Worm (Caenorhabditis elegans) whole organism, L1 larva: ENCODE measurements around the gene W04E12.3.

Source experiments
- C04F5.9 ChIP-seq: sonication (generic microtip); optimal IDR thresholded peaks from 2 replicates; lab custom pipeline; 2016; ENCODE audit warnings: missing genetic modification characterization, missing compliant biosample characterization
- C34B4.2 ChIP-seq: sonication (generic microtip); optimal IDR thresholded peaks from 2 replicates; lab custom pipeline; 2017; ENCODE audit warnings: mild to moderate bottlenecking, missing genetic modification characterization, missing compliant biosample characterization
- Y116A8C.19 ChIP-seq: sonication (generic microtip); optimal IDR thresholded peaks from 2 replicates; lab custom pipeline; 2016; ENCODE audit warnings: missing compliant biosample characterization, missing genetic modification characterization, borderline replicate concordance
- aha-1 ChIP-seq: fragments of 150-350 bp; optimal IDR thresholded peaks from 2 replicates; lab custom pipeline; 2014; ENCODE audit warnings: missing biosample characterization, missing genetic modification characterization
- aly-2 ChIP-seq: fragments of 150-350 bp; optimal IDR thresholded peaks from 2 replicates; lab custom pipeline; 2014; ENCODE audit warnings: missing biosample characterization, missing genetic modification characterization
- ama-1 ChIP-seq: fragments of 150-350 bp; optimal IDR thresholded peaks from 2 replicates; lab custom pipeline; 2014
- ceh-63 ChIP-seq: fragments of 200-800 bp; sonication (Bioruptor generic); optimal IDR thresholded peaks from 2 replicates; lab custom pipeline; 2018; ENCODE audit warnings: mild to moderate bottlenecking, missing genetic modification characterization, missing compliant biosample characterization
- ceh-82 ChIP-seq, 3 experiments: fragments of 150-350 bp in 1 of 3; sonication (generic microtip) in 2 of 3; optimal IDR thresholded peaks; 2 replicates each; lab custom pipeline; 2014 to 2017; ENCODE audit warnings: missing biosample characterization in 3 of 3, missing genetic modification characterization in 3 of 3
- ceh-90 ChIP-seq: sonication (generic microtip); optimal IDR thresholded peaks from 2 replicates; lab custom pipeline; 2016; ENCODE audit warnings: missing genetic modification characterization, missing compliant biosample characterization
- ces-1 ChIP-seq: fragments of 150-350 bp; optimal IDR thresholded peaks from 2 replicates; lab custom pipeline; 2014; ENCODE audit warnings: missing biosample characterization, missing genetic modification reagents, missing genetic modification characterization
- dpl-1 ChIP-seq, 3 experiments: fragments of 150-350 bp in 2 of 3; sonication (generic microtip) in 1 of 3; optimal IDR thresholded peaks; 2 replicates each; lab custom pipeline; 2014 to 2017; ENCODE audit warnings: missing biosample characterization in 3 of 3, missing genetic modification characterization in 3 of 3, missing genetic modification reagents in 3 of 3
- dsc-1 ChIP-seq: sonication (generic microtip); optimal IDR thresholded peaks from 2 replicates; lab custom pipeline; 2016; ENCODE audit warnings: mild to moderate bottlenecking, missing genetic modification characterization, missing compliant biosample characterization
- efl-1 ChIP-seq, 4 experiments: fragments of 150-350 bp; optimal IDR thresholded peaks in 3 of 4; peaks in 1 of 4; 1 replicate in 1 of 4; 2 replicates in 3 of 4; lab custom pipeline; 2014; ENCODE audit warnings: missing biosample characterization in 2 of 4, missing genetic modification characterization in 2 of 4, missing genetic modification reagents in 2 of 4
- fkh-10 ChIP-seq: sonication (generic microtip); optimal IDR thresholded peaks from 2 replicates; lab custom pipeline; 2017; ENCODE audit warnings: missing biosample characterization, missing genetic modification reagents, missing genetic modification characterization
- fkh-4 ChIP-seq: sonication (generic microtip); optimal IDR thresholded peaks from 2 replicates; lab custom pipeline; 2016; ENCODE audit warnings: missing compliant biosample characterization, missing genetic modification characterization, borderline replicate concordance
- fkh-8 ChIP-seq: sonication (generic microtip); optimal IDR thresholded peaks from 2 replicates; lab custom pipeline; 2016; ENCODE audit warnings: mild to moderate bottlenecking, missing genetic modification characterization, missing compliant biosample characterization
- hlh-4 ChIP-seq: sonication (generic microtip); optimal IDR thresholded peaks from 2 replicates; lab custom pipeline; 2016; ENCODE audit warnings: mild to moderate bottlenecking, missing genetic modification characterization, missing compliant biosample characterization
- jun-1 ChIP-seq: fragments of 150-350 bp; optimal IDR thresholded peaks from 2 replicates; lab custom pipeline; 2014; ENCODE audit warnings: missing biosample characterization, missing genetic modification reagents, missing genetic modification characterization
- lin-13 ChIP-seq: fragments of 150-350 bp; optimal IDR thresholded peaks from 2 replicates; lab custom pipeline; 2014; ENCODE audit warnings: missing biosample characterization, missing genetic modification reagents, missing genetic modification characterization
- lin-14 ChIP-seq: fragments of 200-800 bp; sonication (Bioruptor generic); optimal IDR thresholded peaks from 2 replicates; lab custom pipeline; 2018; ENCODE audit warnings: mild to moderate bottlenecking, missing genetic modification characterization, moderate library complexity, missing compliant biosample characterization
- lin-35 ChIP-seq, 2 experiments: fragments of 150-350 bp; optimal IDR thresholded peaks; 2 replicates each; lab custom pipeline; 2014; ENCODE audit warnings: missing biosample characterization in 2 of 2, missing genetic modification characterization in 2 of 2, missing genetic modification reagents in 2 of 2
- lin-39 ChIP-seq: fragments of 150-350 bp; optimal IDR thresholded peaks from 2 replicates; lab custom pipeline; 2014; ENCODE audit warnings: missing biosample characterization, missing genetic modification reagents, missing genetic modification characterization
- lsy-2 ChIP-seq, 2 experiments: fragments of 150-350 bp; optimal IDR thresholded peaks; 2 replicates each; lab custom pipeline; 2014; ENCODE audit warnings: missing biosample characterization in 2 of 2, missing genetic modification characterization in 2 of 2
- mdl-1 ChIP-seq, 2 experiments: fragments of 150-350 bp; optimal IDR thresholded peaks; 2 replicates each; lab custom pipeline; 2014 to 2017; ENCODE audit warnings: missing biosample characterization in 2 of 2, missing genetic modification characterization in 2 of 2, inconsistent platforms in 1 of 2
- mef-2 ChIP-seq: fragments of 150-350 bp; optimal IDR thresholded peaks from 2 replicates; lab custom pipeline; 2014; ENCODE audit warnings: missing biosample characterization, missing genetic modification characterization
- nhr-19 ChIP-seq: fragments of 200-800 bp; sonication (Bioruptor generic); conservative IDR thresholded peaks from 2 replicates; pipeline ENCODE4 v1.3.6; 2022; ENCODE audit warnings: missing genetic modification characterization, missing compliant biosample characterization
- nhr-20 ChIP-seq: sonication (generic microtip); optimal IDR thresholded peaks from 2 replicates; lab custom pipeline; 2016; ENCODE audit warnings: mild to moderate bottlenecking, missing genetic modification characterization, missing compliant biosample characterization
- nhr-237 ChIP-seq: fragments of 150-350 bp; optimal IDR thresholded peaks from 2 replicates; lab custom pipeline; 2014; ENCODE audit warnings: missing biosample characterization, missing genetic modification characterization
- nhr-85 ChIP-seq: sonication (generic microtip); peaks from one replicate; lab custom pipeline; 2016; ENCODE audit warnings: missing genetic modification characterization, inconsistent platforms, missing compliant biosample characterization
- nhr-90 ChIP-seq: sonication (generic microtip); optimal IDR thresholded peaks from 2 replicates; lab custom pipeline; 2016; ENCODE audit warnings: mild to moderate bottlenecking, missing genetic modification characterization, missing compliant biosample characterization; ENCODE audit not compliant: poor library complexity
- pag-3 ChIP-seq: sonication (generic microtip); optimal IDR thresholded peaks from 2 replicates; lab custom pipeline; 2017; ENCODE audit warnings: missing genetic modification characterization, mild to moderate bottlenecking, missing compliant biosample characterization, antibody characterized with exemption, borderline replicate concordance; ENCODE audit not compliant: insufficient read depth
- pax-3 ChIP-seq: fragments of 200-800 bp; sonication (Bioruptor generic); optimal IDR thresholded peaks from 2 replicates; lab custom pipeline; 2018; ENCODE audit warnings: mild to moderate bottlenecking, missing genetic modification characterization, moderate library complexity, missing compliant biosample characterization
- pqm-1 ChIP-seq: sonication (generic microtip); optimal IDR thresholded peaks from 3 replicates; lab custom pipeline; 2017; ENCODE audit warnings: missing biosample characterization, missing genetic modification characterization
- rnt-1 ChIP-seq: sonication (generic microtip); optimal IDR thresholded peaks from 2 replicates; lab custom pipeline; 2016; ENCODE audit warnings: mild to moderate bottlenecking, missing genetic modification characterization, moderate library complexity, missing compliant biosample characterization
- snu-23 ChIP-seq: sonication (generic microtip); optimal IDR thresholded peaks from 2 replicates; lab custom pipeline; 2016; ENCODE audit warnings: missing genetic modification characterization, missing compliant biosample characterization
- sox-4 ChIP-seq: sonication (generic microtip); optimal IDR thresholded peaks from 2 replicates; lab custom pipeline; 2016; ENCODE audit warnings: missing genetic modification characterization, missing compliant biosample characterization
- sup-37 ChIP-seq: fragments of 200-800 bp; sonication (Bioruptor generic); optimal IDR thresholded peaks from 2 replicates; lab custom pipeline; 2018; ENCODE audit warnings: mild to moderate bottlenecking, missing genetic modification characterization, missing compliant biosample characterization
- swsn-7 ChIP-seq: sonication (generic microtip); optimal IDR thresholded peaks from 2 replicates; lab custom pipeline; 2016; ENCODE audit warnings: missing genetic modification characterization, missing compliant biosample characterization
- tbx-2 ChIP-seq: sonication (generic microtip); optimal IDR thresholded peaks from 2 replicates; lab custom pipeline; 2016; ENCODE audit warnings: missing genetic modification characterization, missing compliant biosample characterization
- tlp-1 ChIP-seq: fragments of 150-350 bp; optimal IDR thresholded peaks from 2 replicates; lab custom pipeline; 2014; ENCODE audit warnings: missing biosample characterization, missing genetic modification characterization
- unc-130 ChIP-seq: fragments of 150-350 bp; optimal IDR thresholded peaks from 2 replicates; lab custom pipeline; 2017; ENCODE audit warnings: missing biosample characterization, missing genetic modification characterization, inconsistent platforms
- unc-62 ChIP-seq: fragments of 150-350 bp; optimal IDR thresholded peaks from 2 replicates; lab custom pipeline; 2014; ENCODE audit warnings: missing biosample characterization, missing genetic modification reagents, missing genetic modification characterization
- unc-86 ChIP-seq: sonication (generic microtip); optimal IDR thresholded peaks from 2 replicates; lab custom pipeline; 2016; ENCODE audit warnings: missing genetic modification characterization, missing compliant biosample characterization
- ztf-4 ChIP-seq: fragments of 150-350 bp; optimal IDR thresholded peaks from 2 replicates; lab custom pipeline; 2014; ENCODE audit warnings: missing biosample characterization, missing genetic modification characterization

The W04E12.3 gene

DNA sequence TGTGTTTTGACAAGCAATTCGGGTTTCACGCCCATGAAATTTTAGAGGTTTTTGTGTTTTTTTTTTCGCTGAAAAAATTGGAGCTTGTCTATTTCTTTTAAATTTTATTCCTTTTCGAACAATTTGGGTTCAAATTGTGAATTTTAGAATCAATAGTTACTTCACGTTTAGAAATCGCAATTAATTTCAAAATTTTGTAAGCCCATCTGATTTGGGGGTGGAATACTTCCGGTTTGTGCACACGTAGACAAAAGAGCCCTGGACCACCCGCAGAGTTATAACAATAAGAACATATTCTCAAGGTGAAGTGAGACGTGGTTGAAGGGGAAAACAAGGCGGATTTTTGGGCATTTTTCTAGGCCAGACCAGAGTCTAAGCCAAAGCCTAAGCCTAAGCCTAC lies 22.5 kb upstream of the W04E12.3 start, which contains the start of gene Y116F11A.6 (continued):
- TF ChIP-seq unc-62 (GFP tag; lab: Kevin White, UChicago), result no peak

DNA sequence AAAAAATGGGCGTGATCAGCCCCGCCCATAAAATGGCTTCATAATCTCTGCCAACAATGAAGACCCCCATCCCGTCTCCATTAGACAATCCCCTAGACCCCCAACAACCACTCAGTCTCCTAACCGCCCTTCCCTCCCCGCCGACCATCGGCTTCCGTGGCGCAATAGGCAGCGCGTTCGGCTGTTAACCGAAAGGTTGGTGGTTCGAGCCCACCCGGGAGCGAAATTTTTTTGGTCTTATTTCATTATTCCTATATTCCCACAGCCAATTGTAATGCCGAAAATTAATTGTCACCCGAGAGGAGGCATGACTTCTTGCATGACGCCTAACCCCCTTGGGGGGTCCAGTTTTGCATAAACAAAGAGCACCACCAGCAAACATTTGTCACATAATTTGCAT lies 18.9 kb upstream of the W04E12.3 start:
- peak in 1 of 2 experiments; percentile 10 for TF ChIP-seq lin-35 (GFP tag; optimal IDR thresholded peaks at IDR 0.05; lab: Kevin White, UChicago)
- peak; percentile 1 for TF ChIP-seq tbx-2 (tag; lab: Kevin White, UChicago)
- TF ChIP-seq Y116A8C.19 (tag; lab: Kevin White, UChicago), result no peak
- TF ChIP-seq efl-1 (optimal IDR thresholded peaks at IDR 0.05; lab: Kevin White, UChicago), result no peak
- TF ChIP-seq efl-1 (GFP tag; optimal IDR thresholded peaks at IDR 0.05 in 1 of 2; lab: Kevin White, UChicago), result peak in 1 of 2 experiments; percentile 92
- TF ChIP-seq fkh-8, result no peak
- TF ChIP-seq lin-13 (GFP tag; lab: Kevin White, UChicago), result no peak
- peak in 1 of 2 experiments; percentile 14 for TF ChIP-seq mdl-1 (tag; optimal IDR thresholded peaks at IDR 0.05; lab: Kevin White, UChicago)
- peak; percentile 49 for TF ChIP-seq rnt-1 (tag; lab: Kevin White, UChicago)
- no peak for TF ChIP-seq ama-1
- no peak for TF ChIP-seq tlp-1 (tag; lab: Kevin White, UChicago)
- peak; percentile 43 for TF ChIP-seq nhr-19 (GFP tag; lab: Robert Waterston, UW)
- TF ChIP-seq ceh-82 (tag; optimal IDR thresholded peaks at IDR 0.05; lab: Kevin White, UChicago), result peak in 1 of 3 experiments; percentile 14
- no peak for TF ChIP-seq unc-62 (GFP tag; lab: Kevin White, UChicago)
- no peak for TF ChIP-seq pax-3 (tag; lab: Kevin White, UChicago)
- no peak for TF ChIP-seq pqm-1
- TF ChIP-seq C04F5.9 (tag; lab: Kevin White, UChicago), result no peak
- peak in 1 of 2 experiments; percentile 36 for TF ChIP-seq lsy-2 (tag; optimal IDR thresholded peaks at IDR 0.05; lab: Kevin White, UChicago)
- TF ChIP-seq snu-23 (GFP tag; lab: Kevin White, UChicago), result no peak
- TF ChIP-seq unc-130 (tag; lab: Kevin White, UChicago), result peak; percentile 5
- TF ChIP-seq dsc-1 (tag; lab: Kevin White, UChicago), result peak; percentile 43
- no peak for TF ChIP-seq ztf-4 (tag; lab: Kevin White, UChicago)
- no peak for TF ChIP-seq mef-2 (tag; lab: Kevin White, UChicago)
- TF ChIP-seq lin-39 (tag; lab: Kevin White, UChicago), result no peak
- no peak for TF ChIP-seq nhr-90 (tag; lab: Kevin White, UChicago)
- peak; percentile 4 for TF ChIP-seq swsn-7 (tag; lab: Kevin White, UChicago)

DNA sequence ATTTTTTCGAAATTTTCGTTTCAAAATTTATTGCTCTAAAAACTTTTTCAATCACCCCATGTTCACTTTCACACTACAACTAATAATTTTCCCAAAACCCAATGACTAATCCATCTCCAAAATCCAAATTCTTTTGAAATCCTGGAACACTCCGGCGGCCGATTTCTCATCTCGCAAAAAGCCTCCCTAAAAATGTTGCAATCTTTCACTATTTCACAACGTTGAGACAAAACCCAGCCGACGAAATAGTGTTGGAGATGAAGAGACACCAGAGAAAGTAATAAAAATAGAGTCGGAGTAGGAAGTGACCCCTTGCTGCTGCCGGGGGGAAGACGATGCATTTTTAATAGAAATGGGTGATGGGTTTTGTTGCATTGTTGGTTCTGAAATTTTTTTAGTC lies 17.2 kb upstream of the W04E12.3 start:
- TF ChIP-seq unc-86 (tag; lab: Kevin White, UChicago), result peak; percentile 19
- TF ChIP-seq ceh-82 (tag; optimal IDR thresholded peaks at IDR 0.05; lab: Kevin White, UChicago), result peak in 2 of 3 experiments; percentile 3 to 4
- peak; percentile 31 for TF ChIP-seq nhr-85
- TF ChIP-seq aly-2 (tag; lab: Kevin White, UChicago), result no peak
- no peak for TF ChIP-seq sox-4 (tag; lab: Kevin White, UChicago)
- TF ChIP-seq rnt-1 (tag; lab: Kevin White, UChicago), result peak; percentile 40

DNA sequence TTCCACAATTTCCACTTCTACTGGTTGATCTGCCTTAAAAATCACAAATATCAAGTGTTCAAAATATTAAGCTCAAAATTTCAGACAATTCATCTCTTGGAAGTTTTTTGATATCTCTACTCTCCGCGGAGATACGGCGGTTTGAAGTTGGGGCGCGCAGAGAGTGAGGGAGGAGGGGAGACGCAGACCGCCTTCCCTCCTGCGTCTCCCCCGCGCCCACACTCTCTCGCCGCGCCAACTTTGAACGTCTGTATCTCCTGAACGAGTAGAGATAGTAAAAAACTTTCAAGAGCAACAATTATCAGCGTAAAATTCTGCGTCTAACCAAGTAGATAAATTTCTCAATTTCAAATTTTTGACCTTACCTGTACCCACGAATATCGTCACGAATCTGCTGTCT lies 13.8 kb upstream of the W04E12.3 start:
- TF ChIP-seq jun-1 (tag; lab: Kevin White, UChicago) (no peak), fkh-4 (tag; lab: Kevin White, UChicago) (no peak), lin-14 (no peak), C04F5.9 (tag; lab: Kevin White, UChicago) (no peak), aha-1 (tag; lab: Kevin White, UChicago) (no peak), nhr-237 (tag; lab: Kevin White, UChicago) (no peak)
- TF ChIP-seq, all 84 proteins: peak for 0

DNA sequence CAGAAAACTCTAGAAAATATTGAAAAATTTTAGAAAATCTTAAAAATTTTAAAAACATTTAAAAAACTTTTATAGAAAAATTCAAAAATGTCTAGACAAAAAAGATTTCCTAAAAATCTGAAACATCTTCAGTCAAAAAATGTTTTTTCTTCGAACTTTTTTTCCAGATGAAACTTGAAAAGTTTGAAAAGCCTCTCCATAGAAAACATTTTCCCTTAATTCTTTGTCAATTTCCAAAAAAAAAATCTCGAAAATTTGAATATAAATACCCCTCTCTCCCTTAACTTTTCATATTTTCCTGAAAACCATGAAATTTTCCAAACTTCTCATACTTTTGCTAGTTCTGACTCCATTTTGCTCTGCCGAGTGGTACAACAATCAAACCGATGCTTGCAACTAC lies 13.0 kb upstream of the W04E12.3 start, which contains the start of gene Y116F11A.3:
TSS of gene Y116F11A.3 (plus strand) at position 301 of the 400 bp plus-strand sequence.
- TF ChIP-seq nhr-20 (tag; lab: Kevin White, UChicago), result no peak
- TF ChIP-seq C34B4.2 (tag; lab: Kevin White, UChicago), result no peak
- no peak for TF ChIP-seq nhr-237 (tag; lab: Kevin White, UChicago)
- no peak for TF ChIP-seq hlh-4 (tag; lab: Kevin White, UChicago)
- no peak for TF ChIP-seq fkh-10 (GFP tag; lab: Kevin White, UChicago)
- TF ChIP-seq pag-3, result no peak
- TF ChIP-seq ama-1, result no peak
- no peak for TF ChIP-seq sup-37 (GFP tag; lab: Kevin White, UChicago)
- TF ChIP-seq dpl-1 (GFP tag; optimal IDR thresholded peaks at IDR 0.05; lab: Kevin White, UChicago), result no peak
- no peak for TF ChIP-seq ceh-63 (GFP tag; lab: Kevin White, UChicago)
- TF ChIP-seq fkh-8, result no peak
- no peak for TF ChIP-seq ces-1
- no peak for TF ChIP-seq fkh-4 (tag; lab: Kevin White, UChicago)
- no peak for TF ChIP-seq lsy-2 (tag; optimal IDR thresholded peaks at IDR 0.05; lab: Kevin White, UChicago)
- no peak for TF ChIP-seq lin-39 (tag; lab: Kevin White, UChicago)
- no peak for TF ChIP-seq ceh-90 (tag; lab: Kevin White, UChicago)
